Worm (Caenorhabditis elegans) whole organism, L1 larva: ENCODE results near the gene B0496.2.

Experiments
- C16A3.4 ChIP-seq: fragments of 150-350 bp; optimal IDR thresholded peaks from 2 replicates; lab custom pipeline; 2014; ENCODE audit warnings: missing biosample characterization, missing genetic modification characterization
- C34B4.2 ChIP-seq: sonication (generic microtip); optimal IDR thresholded peaks from 2 replicates; lab custom pipeline; 2017; ENCODE audit warnings: mild to moderate bottlenecking, missing genetic modification characterization, missing compliant biosample characterization
- F16B12.6 ChIP-seq: fragments of 150-350 bp; optimal IDR thresholded peaks from 2 replicates; lab custom pipeline; 2014; ENCODE audit warnings: missing biosample characterization, missing genetic modification characterization
- aha-1 ChIP-seq: fragments of 150-350 bp; optimal IDR thresholded peaks from 2 replicates; lab custom pipeline; 2014; ENCODE audit warnings: missing biosample characterization, missing genetic modification characterization
- ceh-8 ChIP-seq: fragments of 200-800 bp; sonication (Bioruptor generic); optimal IDR thresholded peaks from 2 replicates; lab custom pipeline; 2018; ENCODE audit warnings: mild to moderate bottlenecking, missing genetic modification characterization, moderate library complexity, missing compliant biosample characterization
- ceh-88 ChIP-seq: fragments of 200-800 bp; sonication (Bioruptor generic); IDR thresholded peaks from 2 replicates; pipeline ENCODE4 v1.3.6; 2022; ENCODE audit warnings: missing genetic modification characterization, missing compliant biosample characterization
- ceh-90 ChIP-seq: sonication (generic microtip); optimal IDR thresholded peaks from 2 replicates; lab custom pipeline; 2016; ENCODE audit warnings: missing genetic modification characterization, missing compliant biosample characterization
- dpl-1 ChIP-seq, 3 experiments: fragments of 150-350 bp in 2 of 3; sonication (generic microtip) in 1 of 3; optimal IDR thresholded peaks; 2 replicates each; lab custom pipeline; 2014 to 2017; ENCODE audit warnings: missing biosample characterization in 3 of 3, missing genetic modification characterization in 3 of 3, missing genetic modification reagents in 3 of 3
- efl-1 ChIP-seq, 4 experiments: fragments of 150-350 bp; optimal IDR thresholded peaks in 3 of 4; peaks in 1 of 4; 1 replicate in 1 of 4; 2 replicates in 3 of 4; lab custom pipeline; 2014; ENCODE audit warnings: missing biosample characterization in 2 of 4, missing genetic modification characterization in 2 of 4, missing genetic modification reagents in 2 of 4
- efl-3 ChIP-seq: fragments of 200-800 bp; sonication (Bioruptor generic); optimal IDR thresholded peaks from 2 replicates; lab custom pipeline; 2018; ENCODE audit warnings: mild to moderate bottlenecking, missing genetic modification characterization, missing compliant biosample characterization
- egl-13 ChIP-seq: sonication (generic microtip); optimal IDR thresholded peaks from 2 replicates; lab custom pipeline; 2016; ENCODE audit warnings: missing genotype, missing genetic modification reagents, missing genetic modification characterization, missing compliant biosample characterization
- egl-27 ChIP-seq, 2 experiments: fragments of 150-350 bp in 1 of 2; sonication (generic microtip); optimal IDR thresholded peaks; 3 replicates each; lab custom pipeline; 2017 to 2018; ENCODE audit warnings: missing biosample characterization in 2 of 2, missing genetic modification characterization in 2 of 2, missing genetic modification reagents in 2 of 2
- elt-2 ChIP-seq: sonication (generic microtip); optimal IDR thresholded peaks from 2 replicates; lab custom pipeline; 2016; ENCODE audit warnings: missing genetic modification characterization, mild to moderate bottlenecking, inconsistent platforms, missing compliant biosample characterization, missing genetic modification reagents
- elt-3 ChIP-seq, 6 experiments: fragments of 150-350 bp in 1 of 6; sonication (generic microtip); optimal IDR thresholded peaks; 2 replicates each; lab custom pipeline; 2017 to 2018; ENCODE audit warnings: missing biosample characterization in 6 of 6, missing genetic modification characterization in 6 of 6, inconsistent platforms in 1 of 6
- ets-5 ChIP-seq: fragments of 200-800 bp; sonication (Bioruptor generic); IDR thresholded peaks from 2 replicates; pipeline ENCODE4 v1.3.6; 2022; ENCODE audit warnings: missing genetic modification characterization, missing compliant biosample characterization
- fkh-10 ChIP-seq: sonication (generic microtip); optimal IDR thresholded peaks from 2 replicates; lab custom pipeline; 2017; ENCODE audit warnings: missing biosample characterization, missing genetic modification reagents, missing genetic modification characterization
- fkh-4 ChIP-seq: sonication (generic microtip); optimal IDR thresholded peaks from 2 replicates; lab custom pipeline; 2016; ENCODE audit warnings: missing compliant biosample characterization, missing genetic modification characterization, borderline replicate concordance
- fos-1 ChIP-seq: fragments of 150-350 bp; optimal IDR thresholded peaks from 2 replicates; lab custom pipeline; 2014; ENCODE audit warnings: missing biosample characterization, missing genetic modification characterization
- grh-1 ChIP-seq: fragments of 200-800 bp; sonication (Bioruptor generic); IDR thresholded peaks from 2 replicates; pipeline ENCODE4 v1.3.6; 2022; ENCODE audit warnings: missing genetic modification reagents, missing genetic modification characterization, missing compliant biosample characterization
- hlh-17 ChIP-seq: fragments of 200-800 bp; sonication (Bioruptor generic); optimal IDR thresholded peaks from 2 replicates; lab custom pipeline; 2018; ENCODE audit warnings: missing genetic modification characterization, mild to moderate bottlenecking, missing compliant biosample characterization, moderate library complexity, borderline replicate concordance
- hlh-4 ChIP-seq: sonication (generic microtip); optimal IDR thresholded peaks from 2 replicates; lab custom pipeline; 2016; ENCODE audit warnings: mild to moderate bottlenecking, missing genetic modification characterization, missing compliant biosample characterization
- jun-1 ChIP-seq: fragments of 150-350 bp; optimal IDR thresholded peaks from 2 replicates; lab custom pipeline; 2014; ENCODE audit warnings: missing biosample characterization, missing genetic modification reagents, missing genetic modification characterization
- lin-15B ChIP-seq: fragments of 150-350 bp; sonication (generic microtip); optimal IDR thresholded peaks from 3 replicates; lab custom pipeline; 2014; ENCODE audit warnings: missing biosample characterization, missing genetic modification characterization
- lin-35 ChIP-seq, 2 experiments: fragments of 150-350 bp; optimal IDR thresholded peaks; 2 replicates each; lab custom pipeline; 2014; ENCODE audit warnings: missing biosample characterization in 2 of 2, missing genetic modification characterization in 2 of 2, missing genetic modification reagents in 2 of 2
- lir-3 ChIP-seq: sonication (generic microtip); optimal IDR thresholded peaks from 2 replicates; lab custom pipeline; 2016; ENCODE audit warnings: mild to moderate bottlenecking, missing genetic modification characterization, moderate library complexity, missing compliant biosample characterization; ENCODE audit not compliant: poor library complexity
- mab-9 ChIP-seq: fragments of 200-800 bp; sonication (Bioruptor generic); IDR thresholded peaks from 2 replicates; pipeline ENCODE4 v1.3.6; 2022; ENCODE audit warnings: missing genetic modification reagents, missing genetic modification characterization, missing compliant biosample characterization
- mdl-1 ChIP-seq, 2 experiments: fragments of 150-350 bp; optimal IDR thresholded peaks; 2 replicates each; lab custom pipeline; 2014 to 2017; ENCODE audit warnings: missing biosample characterization in 2 of 2, missing genetic modification characterization in 2 of 2, inconsistent platforms in 1 of 2
- mef-2 ChIP-seq: fragments of 150-350 bp; optimal IDR thresholded peaks from 2 replicates; lab custom pipeline; 2014; ENCODE audit warnings: missing biosample characterization, missing genetic modification characterization
- nhr-11 ChIP-seq: fragments of 150-350 bp; optimal IDR thresholded peaks from 2 replicates; lab custom pipeline; 2014; ENCODE audit warnings: missing biosample characterization, missing genetic modification characterization
- nhr-237 ChIP-seq: fragments of 150-350 bp; optimal IDR thresholded peaks from 2 replicates; lab custom pipeline; 2014; ENCODE audit warnings: missing biosample characterization, missing genetic modification characterization
- nhr-47 ChIP-seq: sonication (generic microtip); optimal IDR thresholded peaks from 2 replicates; lab custom pipeline; 2016; ENCODE audit warnings: mild to moderate bottlenecking, missing genetic modification characterization, moderate library complexity, missing compliant biosample characterization
- nhr-76 ChIP-seq: sonication (generic microtip); optimal IDR thresholded peaks from 2 replicates; lab custom pipeline; 2017; ENCODE audit warnings: missing biosample characterization, missing genetic modification characterization
- rnt-1 ChIP-seq: sonication (generic microtip); optimal IDR thresholded peaks from 2 replicates; lab custom pipeline; 2016; ENCODE audit warnings: mild to moderate bottlenecking, missing genetic modification characterization, moderate library complexity, missing compliant biosample characterization
- snpc-4 ChIP-seq: fragments of 150-350 bp; optimal IDR thresholded peaks from 2 replicates; lab custom pipeline; 2014; ENCODE audit warnings: missing biosample characterization, missing genetic modification characterization
- snu-23 ChIP-seq: sonication (generic microtip); optimal IDR thresholded peaks from 2 replicates; lab custom pipeline; 2016; ENCODE audit warnings: missing genetic modification characterization, missing compliant biosample characterization
- sup-37 ChIP-seq: fragments of 200-800 bp; sonication (Bioruptor generic); optimal IDR thresholded peaks from 2 replicates; lab custom pipeline; 2018; ENCODE audit warnings: mild to moderate bottlenecking, missing genetic modification characterization, missing compliant biosample characterization
- tlp-1 ChIP-seq: fragments of 150-350 bp; optimal IDR thresholded peaks from 2 replicates; lab custom pipeline; 2014; ENCODE audit warnings: missing biosample characterization, missing genetic modification characterization
- unc-30 ChIP-seq: sonication (generic microtip); optimal IDR thresholded peaks from 2 replicates; lab custom pipeline; 2017; ENCODE audit warnings: missing biosample characterization, missing genetic modification characterization
- xbp-1 ChIP-seq: sonication (generic microtip); optimal IDR thresholded peaks from 2 replicates; lab custom pipeline; 2016; ENCODE audit warnings: missing genetic modification characterization, missing compliant biosample characterization
- zag-1 ChIP-seq: fragments of 150-350 bp; optimal IDR thresholded peaks from 2 replicates; lab custom pipeline; 2014; ENCODE audit warnings: missing biosample characterization, missing genetic modification characterization
- ztf-4 ChIP-seq: fragments of 150-350 bp; optimal IDR thresholded peaks from 2 replicates; lab custom pipeline; 2014; ENCODE audit warnings: missing biosample characterization, missing genetic modification characterization

The B0496.2 gene

ce11 chrIV:7473159-7473649 is 25.5 kb downstream of the B0496.2 start, which contains the start of the genes plk-3 and F55G1.6:
Gene plk-3 (minus strand): TSS chrIV:7473209.
Gene F55G1.6 (plus strand): TSS chrIV:7473517.
- no peak for TF ChIP-seq egl-13 (tag; lab: Kevin White, UChicago)
- TF ChIP-seq unc-30 (tag; lab: Kevin White, UChicago) = no peak
- TF ChIP-seq tlp-1 (tag; lab: Kevin White, UChicago) = no peak
- TF ChIP-seq elt-3 (tag; optimal IDR thresholded peaks at IDR 0.05; lab: Kevin White, UChicago) = no peak
- TF ChIP-seq lir-3 (tag; lab: Kevin White, UChicago) = no peak
- TF ChIP-seq efl-3 (GFP tag; lab: Kevin White, UChicago) = no peak
- TF ChIP-seq C16A3.4 (tag; lab: Kevin White, UChicago) = no peak
- no peak for TF ChIP-seq mab-9 (GFP tag; lab: Robert Waterston, UW)
- no peak for TF ChIP-seq fos-1 (tag; lab: Kevin White, UChicago)
- no peak for TF ChIP-seq ztf-4 (tag; lab: Kevin White, UChicago)
- no peak for TF ChIP-seq hlh-4 (tag; lab: Kevin White, UChicago)
- no peak for TF ChIP-seq sup-37
- no peak for TF ChIP-seq grh-1 (GFP tag; lab: Robert Waterston, UW)
- no peak for TF ChIP-seq ets-5 (GFP tag; lab: Robert Waterston, UW)

ce11 chrIV:7474826-7475225 is 27.2 kb downstream of the B0496.2 start, which contains the start of gene slc-25A18.2:
Gene slc-25A18.2 (plus strand): TSS chrIV:7475041.
- TF ChIP-seq efl-1 (optimal IDR thresholded peaks at IDR 0.05; lab: Kevin White, UChicago) (no peak), efl-1 (GFP tag; optimal IDR thresholded peaks at IDR 0.05 in 1 of 2; lab: Kevin White, UChicago) (peak in 1 of 2 experiments; percentile 62), zag-1 (tag; lab: Kevin White, UChicago) (no peak)
- TF ChIP-seq, all 84 proteins: peak for 1

- TF ChIP-seq efl-1 (optimal IDR thresholded peaks at IDR 0.05; lab: Kevin White, UChicago) (peak; percentile 42 to 44), efl-1 (GFP tag; optimal IDR thresholded peaks at IDR 0.05 in 1 of 2; lab: Kevin White, UChicago) (peak in 1 of 2 experiments; percentile 72), lin-15B (tag; lab: Kevin White, UChicago) (no peak), fkh-4 (tag; lab: Kevin White, UChicago) (no peak), dpl-1 (GFP tag; optimal IDR thresholded peaks at IDR 0.05; lab: Kevin White, UChicago) (peak in 1 of 3 experiments; percentile 14), lin-35 (GFP tag; optimal IDR thresholded peaks at IDR 0.05; lab: Kevin White, UChicago) (peak in 1 of 2 experiments; percentile 15)
- TF ChIP-seq, all 84 proteins: peak for 3
These were observed 29.5 kb downstream of the B0496.2 start, which contains the start of gene pycr-4 for ce11 chrIV:7477197-7477596. Gene pycr-4 (minus strand): TSS chrIV:7477297.

ce11 chrIV:7477697-7478096 is 30.0 kb downstream of the B0496.2 start:
- no peak for TF ChIP-seq sup-37
- no peak for TF ChIP-seq egl-27 (tag; optimal IDR thresholded peaks at IDR 0.05; lab: Kevin White, UChicago)
- TF ChIP-seq nhr-47 = no peak
- TF ChIP-seq hlh-17 (GFP tag; lab: Kevin White, UChicago) = no peak
- no peak for TF ChIP-seq nhr-237 (tag; lab: Kevin White, UChicago)
- no peak for TF ChIP-seq elt-2 (tag; lab: Kevin White, UChicago)
- TF ChIP-seq tlp-1 (tag; lab: Kevin White, UChicago) = no peak

- TF ChIP-seq nhr-76 (no peak), mef-2 (tag; lab: Kevin White, UChicago) (no peak), jun-1 (tag; lab: Kevin White, UChicago) (no peak), snpc-4 (no peak), ceh-90 (tag; lab: Kevin White, UChicago) (no peak), C34B4.2 (tag; lab: Kevin White, UChicago) (no peak), nhr-11 (no peak), ceh-8 (no peak), efl-1 (optimal IDR thresholded peaks at IDR 0.05; lab: Kevin White, UChicago) (peak; percentile 65 to 72), efl-1 (GFP tag; optimal IDR thresholded peaks at IDR 0.05 in 1 of 2; lab: Kevin White, UChicago) (peak; percentile 79 to 97), sup-37 (no peak), egl-13 (tag; lab: Kevin White, UChicago) (no peak), egl-27 (tag; optimal IDR thresholded peaks at IDR 0.05; lab: Kevin White, UChicago) (no peak), aha-1 (no peak), lin-35 (GFP tag; optimal IDR thresholded peaks at IDR 0.05; lab: Kevin White, UChicago) (peak; percentile 63 to 89), snu-23 (GFP tag; lab: Kevin White, UChicago) (no peak), rnt-1 (tag; lab: Kevin White, UChicago) (no peak), dpl-1 (GFP tag; optimal IDR thresholded peaks at IDR 0.05; lab: Kevin White, UChicago) (peak; percentile 31 to 84 (median 73)), nhr-237 (tag; lab: Kevin White, UChicago) (no peak), mdl-1 (tag; optimal IDR thresholded peaks at IDR 0.05; lab: Kevin White, UChicago) (no peak), fkh-10 (GFP tag; lab: Kevin White, UChicago) (no peak), elt-3 (tag; optimal IDR thresholded peaks at IDR 0.05; lab: Kevin White, UChicago) (no peak), ceh-88 (GFP tag; lab: Robert Waterston, UW) (no peak), xbp-1 (tag; lab: Kevin White, UChicago) (no peak), F16B12.6 (tag; lab: Kevin White, UChicago) (no peak)
These were observed 30.5 kb downstream of the B0496.2 start, which contains the start of gene rod-1 for ce11 chrIV:7478134-7478533. Gene rod-1 (plus strand): TSS chrIV:7478452.
